Worm (Caenorhabditis elegans) whole organism, L2 larva: Measurements from ENCODE around the gene magu-4.

ENCODE experiments used
- ZK546.5 ChIP-seq: sonication (generic microtip); optimal IDR thresholded peaks from 2 replicates; lab custom pipeline; 2017; ENCODE audit warnings: missing biosample characterization, missing genetic modification characterization
- aly-2 ChIP-seq: fragments of 150-350 bp; optimal IDR thresholded peaks from 2 replicates; lab custom pipeline; 2014; ENCODE audit warnings: missing biosample characterization, missing genetic modification characterization
- ama-1 ChIP-seq: fragments of 150-350 bp; optimal IDR thresholded peaks from 2 replicates; lab custom pipeline; 2018; ENCODE audit warnings: inconsistent platforms
- crh-2 ChIP-seq: sonication (generic microtip); optimal IDR thresholded peaks from 2 replicates; lab custom pipeline; 2017; ENCODE audit warnings: missing biosample characterization, missing genetic modification characterization
- egl-27 ChIP-seq: sonication (generic microtip); optimal IDR thresholded peaks from 3 replicates; lab custom pipeline; 2017; ENCODE audit warnings: missing biosample characterization, missing genetic modification reagents, missing genetic modification characterization
- lin-11 ChIP-seq: fragments of 150-350 bp; sonication (generic microtip); optimal IDR thresholded peaks from 2 replicates; lab custom pipeline; 2014; ENCODE audit warnings: missing biosample characterization, missing genetic modification characterization, inconsistent platforms, mixed read lengths
- lin-13 ChIP-seq: fragments of 150-350 bp; optimal IDR thresholded peaks from 2 replicates; lab custom pipeline; 2014; ENCODE audit warnings: missing biosample characterization, missing genetic modification reagents, missing genetic modification characterization
- mdl-1 ChIP-seq, 2 experiments: fragments of 150-350 bp in 1 of 2; sonication (generic microtip) in 1 of 2; optimal IDR thresholded peaks; 2 replicates each; lab custom pipeline; 2017; ENCODE audit warnings: missing biosample characterization in 2 of 2, missing genetic modification characterization in 2 of 2
- nhr-21 ChIP-seq: fragments of 150-350 bp; optimal IDR thresholded peaks from 2 replicates; lab custom pipeline; 2014; ENCODE audit warnings: missing biosample characterization, missing genetic modification characterization
- skn-1 ChIP-seq: sonication (generic microtip); optimal IDR thresholded peaks from 2 replicates; lab custom pipeline; 2017; ENCODE audit warnings: missing biosample characterization, missing genetic modification characterization
- snpc-4 ChIP-seq: fragments of 150-350 bp; optimal IDR thresholded peaks from 2 replicates; lab custom pipeline; 2014; ENCODE audit warnings: missing biosample characterization, missing genetic modification characterization
- unc-39 ChIP-seq: fragments of 150-350 bp; optimal IDR thresholded peaks from 2 replicates; lab custom pipeline; 2014; ENCODE audit warnings: missing biosample characterization, missing genetic modification characterization
- unc-62 ChIP-seq: fragments of 150-350 bp; optimal IDR thresholded peaks from 2 replicates; lab custom pipeline; 2014; ENCODE audit warnings: missing biosample characterization, missing genetic modification reagents, missing genetic modification characterization
- ztf-11 ChIP-seq: sonication (generic microtip); optimal IDR thresholded peaks from 2 replicates; lab custom pipeline; 2017; ENCODE audit warnings: missing biosample characterization, missing genetic modification characterization

DNA sequence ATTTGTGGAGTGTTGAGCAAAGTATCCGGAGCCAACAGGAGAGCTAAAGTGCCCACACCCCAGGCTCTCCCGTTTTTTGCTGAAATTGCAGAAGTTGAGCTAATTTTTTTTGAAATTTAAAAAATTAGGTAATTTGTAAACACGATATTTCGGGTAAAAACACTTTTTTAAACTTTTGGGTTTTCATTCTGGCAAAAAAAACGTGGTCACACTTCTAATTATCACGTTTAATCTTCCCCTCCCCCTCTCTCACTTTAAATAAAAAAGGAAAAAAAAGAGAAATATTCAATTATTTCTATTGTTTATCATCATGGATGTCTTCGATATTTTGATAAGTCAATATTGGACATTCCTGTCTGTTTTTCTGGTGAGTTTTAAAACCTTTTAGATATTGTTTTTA lies 23.5 kb downstream of the magu-4 start, which contains the start of gene F44D12.6:
- TF ChIP-seq aly-2 (tag; lab: Kevin White, UChicago) (no peak), skn-1 (no peak), ztf-11 (tag; lab: Kevin White, UChicago) (no peak), nhr-21 (tag; lab: Kevin White, UChicago) (no peak), unc-62 (no peak), ama-1 (no peak), egl-27 (tag; lab: Kevin White, UChicago) (no peak), mdl-1 (tag; optimal IDR thresholded peaks at IDR 0.05; lab: Kevin White, UChicago) (no peak), unc-39 (tag; lab: Kevin White, UChicago) (no peak), snpc-4 (tag; lab: Kevin White, UChicago) (no peak), lin-13 (GFP tag; lab: Kevin White, UChicago) (no peak), lin-11 (tag; lab: Kevin White, UChicago) (no peak), crh-2 (tag; lab: Kevin White, UChicago) (no peak), ZK546.5 (no peak)
